Fruit fly (Drosophila melanogaster): ENCODE results near the gene ncm.

The ncm gene

dm6 chr2L:18442903-18443608 lies 5.7 kb downstream of the ncm start, which contains the start of gene RpS26:
Gene RpS26, minus strand, starts transcription at chr2L:18443277.
- TF ChIP-seq CG17801 (GFP tag; optimal IDR thresholded peaks at IDR 0.05; ENCODE audit: partially characterized antibody), result peak; percentile 41

- no peak for TF ChIP-seq CG17801 (GFP tag; optimal IDR thresholded peaks at IDR 0.05; ENCODE audit: partially characterized antibody)
These were observed 7.5 kb downstream of the ncm start for dm6 chr2L:18441220-18441619.

DNA sequence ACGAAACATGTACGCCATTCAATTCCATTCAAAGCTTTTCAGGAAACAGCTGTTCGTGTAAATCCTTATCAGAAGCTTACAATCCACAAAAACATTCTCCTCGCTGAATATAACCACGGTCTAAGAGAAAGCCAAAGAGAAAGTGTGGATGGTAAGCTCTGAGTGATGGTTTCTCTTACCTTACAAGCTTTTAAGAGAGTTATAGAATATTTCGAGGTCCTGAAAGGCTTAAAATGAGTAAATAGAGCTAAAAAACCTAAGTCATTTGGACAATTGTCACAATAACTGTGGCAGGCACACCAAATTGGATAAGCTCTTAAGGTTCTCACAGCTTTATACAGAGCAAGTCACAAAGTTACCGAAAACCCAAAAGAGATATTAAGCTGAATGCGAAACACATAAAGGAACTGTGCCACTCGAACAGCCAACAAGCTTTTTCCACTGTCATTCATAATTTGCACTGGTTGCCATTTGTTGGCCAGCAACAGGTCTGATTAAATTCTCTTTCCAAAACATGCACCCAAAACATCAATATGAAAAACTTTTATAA lies 53.4 kb downstream of the ncm start:
- TF ChIP-seq CG17801 (GFP tag; optimal IDR thresholded peaks at IDR 0.05; ENCODE audit: partially characterized antibody), result no peak
